Worm (Caenorhabditis elegans): Measurements from ENCODE around the gene nhr-206.

ce11 chrV:12137942-12138341 lies 46.1 kb downstream of the nhr-206 start:
- TF ChIP-seq dao-5 (tag; optimal IDR thresholded peaks at IDR 0.05) (no peak), him-1 (tag; optimal IDR thresholded peaks at IDR 0.05) (no peak)
